Worm (Caenorhabditis elegans) whole organism, L4 larva: Measurements from ENCODE around the gene smoc-1.

ENCODE experiments used
- D1046.2 ChIP-seq: fragments of 200-800 bp; sonication (Bioruptor generic); IDR thresholded peaks from 2 replicates; pipeline ENCODE4 v1.3.6; 2022; ENCODE audit warnings: missing genetic modification characterization, missing compliant biosample characterization
- F10B5.3 ChIP-seq: sonication (generic microtip); optimal IDR thresholded peaks from 2 replicates; lab custom pipeline; 2016; ENCODE audit warnings: mild to moderate bottlenecking, missing genetic modification characterization, missing compliant biosample characterization
- F37D6.2 ChIP-seq: sonication (generic microtip); optimal IDR thresholded peaks from 2 replicates; lab custom pipeline; 2016; ENCODE audit warnings: mild to moderate bottlenecking, missing genetic modification characterization, missing compliant biosample characterization
- T26A8.4 ChIP-seq: fragments of 200-800 bp; sonication (Bioruptor generic); IDR thresholded peaks from 2 replicates; pipeline ENCODE4 v1.3.6; 2022; ENCODE audit warnings: missing genetic modification characterization, missing compliant biosample characterization
- Y48G9A.11 ChIP-seq: fragments of 200-800 bp; sonication (Bioruptor generic); IDR thresholded peaks from 2 replicates; pipeline ENCODE4 v1.3.6; 2022; ENCODE audit warnings: missing genetic modification reagents, missing genetic modification characterization, missing compliant biosample characterization
- Y5F2A.4 ChIP-seq: fragments of 200-800 bp; sonication (Bioruptor generic); optimal IDR thresholded peaks from 2 replicates; lab custom pipeline; 2018; ENCODE audit warnings: mild to moderate bottlenecking, missing genetic modification characterization, missing compliant biosample characterization
- Y75B8A.6 ChIP-seq: fragments of 200-800 bp; sonication (Bioruptor generic); IDR thresholded peaks from 2 replicates; pipeline ENCODE4 v1.3.6; 2022; ENCODE audit warnings: missing genetic modification reagents, missing genetic modification characterization, missing compliant biosample characterization
- ZK546.5 ChIP-seq, 2 experiments: sonication (generic microtip); optimal IDR thresholded peaks; 2 replicates each; lab custom pipeline; 2017; ENCODE audit warnings: missing biosample characterization in 2 of 2, missing genetic modification characterization in 2 of 2
- aha-1 ChIP-seq: fragments of 150-350 bp; peaks from one replicate; lab custom pipeline; 2014; ENCODE audit warnings: missing biosample characterization, missing genetic modification characterization
- ceh-20 ChIP-seq: fragments of 200-800 bp; sonication (Bioruptor generic); IDR thresholded peaks from 2 replicates; pipeline ENCODE4 v1.3.6; 2022; ENCODE audit warnings: missing genetic modification reagents, missing genetic modification characterization, missing compliant biosample characterization
- ceh-82 ChIP-seq: sonication (generic microtip); optimal IDR thresholded peaks from 2 replicates; lab custom pipeline; 2017; ENCODE audit warnings: missing biosample characterization, missing genetic modification characterization
- ces-1 ChIP-seq: fragments of 150-350 bp; sonication (generic microtip); optimal IDR thresholded peaks from 4 replicates; lab custom pipeline; 2014; ENCODE audit warnings: missing biosample characterization, missing genetic modification reagents, missing genetic modification characterization
- cey-2 ChIP-seq: sonication (generic microtip); optimal IDR thresholded peaks from 3 replicates; lab custom pipeline; 2017; ENCODE audit warnings: missing genetic modification characterization, mild to moderate bottlenecking, missing compliant biosample characterization, antibody characterized with exemption, borderline replicate concordance; ENCODE audit not compliant: insufficient read depth
- daf-12 ChIP-seq: fragments of 150-350 bp; optimal IDR thresholded peaks from 2 replicates; lab custom pipeline; 2014; ENCODE audit warnings: missing biosample characterization, missing genetic modification reagents, missing genetic modification characterization
- daf-16 ChIP-seq, 3 experiments: sonication (generic microtip); optimal IDR thresholded peaks; 2 replicates each; lab custom pipeline; 2016 to 2017; ENCODE audit warnings: missing genetic modification characterization in 3 of 3, missing genetic modification reagents in 3 of 3, mild to moderate bottlenecking in 2 of 3, missing compliant biosample characterization in 2 of 3, missing biosample characterization in 1 of 3, moderate library complexity in 1 of 3
- daf-8 ChIP-seq: fragments of 200-800 bp; sonication (Bioruptor generic); IDR thresholded peaks from 2 replicates; pipeline ENCODE4 v1.3.6; 2022; ENCODE audit warnings: missing genetic modification characterization, missing compliant biosample characterization
- dmd-6 ChIP-seq: fragments of 200-800 bp; sonication (Bioruptor generic); IDR thresholded peaks from 2 replicates; pipeline ENCODE4 v1.3.6; 2022; ENCODE audit warnings: missing genetic modification reagents, missing genetic modification characterization, missing compliant biosample characterization
- dmd-8 ChIP-seq: fragments of 200-800 bp; sonication (Bioruptor generic); IDR thresholded peaks from 2 replicates; pipeline ENCODE4 v1.3.6; 2022; ENCODE audit warnings: missing genetic modification characterization, missing compliant biosample characterization
- dpl-1 ChIP-seq: fragments of 150-350 bp; optimal IDR thresholded peaks from 2 replicates; lab custom pipeline; 2014; ENCODE audit warnings: missing biosample characterization, missing genetic modification reagents, missing genetic modification characterization
- duxl-1 ChIP-seq: sonication (generic microtip); optimal IDR thresholded peaks from 2 replicates; lab custom pipeline; 2016; ENCODE audit warnings: mild to moderate bottlenecking, missing genetic modification characterization, moderate library complexity, missing compliant biosample characterization; ENCODE audit not compliant: poor library complexity
- egl-27 ChIP-seq: sonication (generic microtip); optimal IDR thresholded peaks from 3 replicates; lab custom pipeline; 2017; ENCODE audit warnings: missing biosample characterization, missing genetic modification reagents, missing genetic modification characterization
- fos-1 ChIP-seq: fragments of 150-350 bp; optimal IDR thresholded peaks from 2 replicates; lab custom pipeline; 2014; ENCODE audit warnings: missing biosample characterization, missing genetic modification characterization
- gei-8 ChIP-seq: fragments of 200-800 bp; sonication (Bioruptor generic); optimal IDR thresholded peaks from 2 replicates; lab custom pipeline; 2018; ENCODE audit warnings: mild to moderate bottlenecking, missing genetic modification characterization, missing compliant biosample characterization
- hlh-11 ChIP-seq: fragments of 200-800 bp; sonication (Bioruptor generic); optimal IDR thresholded peaks from 2 replicates; lab custom pipeline; 2018; ENCODE audit warnings: mild to moderate bottlenecking, missing genetic modification characterization, missing compliant biosample characterization
- hmg-1.1 ChIP-seq: fragments of 200-800 bp; sonication (Bioruptor generic); IDR thresholded peaks from 2 replicates; pipeline ENCODE4 v1.3.6; 2022; ENCODE audit warnings: missing genetic modification reagents, missing genetic modification characterization, missing compliant biosample characterization
- lin-15B ChIP-seq: fragments of 150-350 bp; sonication (generic microtip); optimal IDR thresholded peaks from 3 replicates; lab custom pipeline; 2014; ENCODE audit warnings: missing biosample characterization, missing genetic modification characterization
- lin-39 ChIP-seq: fragments of 150-350 bp; optimal IDR thresholded peaks from 2 replicates; lab custom pipeline; 2014; ENCODE audit warnings: missing biosample characterization, missing genetic modification reagents, missing genetic modification characterization
- lsy-2 ChIP-seq, 2 experiments: fragments of 150-350 bp in 1 of 2; sonication (generic microtip) in 1 of 2; optimal IDR thresholded peaks; 2 replicates each; lab custom pipeline; 2014 to 2017; ENCODE audit warnings: missing biosample characterization in 2 of 2, missing genetic modification characterization in 2 of 2
- mdl-1 ChIP-seq, 2 experiments: fragments of 150-350 bp in 1 of 2; sonication (generic microtip) in 1 of 2; optimal IDR thresholded peaks; 2 replicates each; lab custom pipeline; 2014 to 2017; ENCODE audit warnings: missing biosample characterization in 2 of 2, missing genetic modification characterization in 2 of 2
- mep-1 ChIP-seq: fragments of 150-350 bp; sonication (generic microtip); optimal IDR thresholded peaks from 3 replicates; lab custom pipeline; 2014; ENCODE audit warnings: missing biosample characterization, missing genetic modification characterization
- mxl-2 ChIP-seq: fragments of 200-800 bp; sonication (Bioruptor generic); conservative IDR thresholded peaks from 2 replicates; pipeline ENCODE4 v1.3.6; 2022; ENCODE audit warnings: missing genetic modification reagents, missing genetic modification characterization, missing compliant biosample characterization
- mxl-3 ChIP-seq: fragments of 200-800 bp; sonication (Bioruptor generic); optimal IDR thresholded peaks from 2 replicates; lab custom pipeline; 2018; ENCODE audit warnings: mild to moderate bottlenecking, missing genetic modification characterization, missing compliant biosample characterization
- nhr-102 ChIP-seq: sonication (generic microtip); optimal IDR thresholded peaks from 2 replicates; lab custom pipeline; 2016; ENCODE audit warnings: mild to moderate bottlenecking, missing genetic modification characterization, moderate library complexity, missing compliant biosample characterization
- nhr-11 ChIP-seq: fragments of 150-350 bp; optimal IDR thresholded peaks from 2 replicates; lab custom pipeline; 2014; ENCODE audit warnings: missing biosample characterization, missing genetic modification characterization
- nhr-237 ChIP-seq: sonication (generic microtip); optimal IDR thresholded peaks from 2 replicates; lab custom pipeline; 2017; ENCODE audit warnings: missing biosample characterization, missing genetic modification characterization
- nhr-25 ChIP-seq: sonication (generic microtip); optimal IDR thresholded peaks from 2 replicates; lab custom pipeline; 2017; ENCODE audit warnings: missing genetic modification characterization, mild to moderate bottlenecking, missing compliant biosample characterization, antibody characterized with exemption, moderate library complexity, borderline replicate concordance; ENCODE audit not compliant: insufficient read depth
- nhr-77 ChIP-seq: fragments of 150-350 bp; optimal IDR thresholded peaks from 2 replicates; lab custom pipeline; 2014; ENCODE audit warnings: missing biosample characterization, missing genetic modification characterization
- pqm-1 ChIP-seq: sonication (generic microtip); optimal IDR thresholded peaks from 2 replicates; lab custom pipeline; 2017; ENCODE audit warnings: missing biosample characterization, missing genetic modification characterization
- sdz-12 ChIP-seq: fragments of 200-800 bp; sonication (Bioruptor generic); optimal IDR thresholded peaks from 2 replicates; lab custom pipeline; 2018; ENCODE audit warnings: mild to moderate bottlenecking, missing genetic modification characterization, missing compliant biosample characterization
- skn-1 ChIP-seq: fragments of 150-350 bp; optimal IDR thresholded peaks from 2 replicates; lab custom pipeline; 2014; ENCODE audit warnings: missing biosample characterization, missing genetic modification characterization
- snpc-1.2 ChIP-seq: fragments of 200-800 bp; sonication (Bioruptor generic); IDR thresholded peaks from 2 replicates; pipeline ENCODE4 v1.3.6; 2022; ENCODE audit warnings: missing genetic modification reagents, missing genetic modification characterization, missing compliant biosample characterization
- tra-1 ChIP-seq: fragments of 200-800 bp; sonication (Bioruptor generic); IDR thresholded peaks from 2 replicates; pipeline ENCODE4 v1.3.6; 2022; ENCODE audit warnings: missing genetic modification reagents, missing genetic modification characterization, missing compliant biosample characterization
- unc-130 ChIP-seq: sonication (generic microtip); optimal IDR thresholded peaks from 2 replicates; lab custom pipeline; 2016; ENCODE audit warnings: missing genetic modification reagents, missing genetic modification characterization, missing compliant biosample characterization
- unc-62 ChIP-seq, 3 experiments: fragments of 150-350 bp in 1 of 3; sonication (generic microtip); optimal IDR thresholded peaks in 2 of 3; peaks in 1 of 3; 1 replicate in 1 of 3; 2 replicates in 2 of 3; lab custom pipeline; 2014 to 2017; ENCODE audit warnings: missing biosample characterization in 3 of 3, missing genetic modification characterization in 3 of 3, missing genetic modification reagents in 3 of 3, missing genotype in 1 of 3
- zip-11 ChIP-seq: fragments of 200-800 bp; sonication (Bioruptor generic); IDR thresholded peaks from 2 replicates; pipeline ENCODE4 v1.3.6; 2022; ENCODE audit warnings: missing genetic modification characterization, missing compliant biosample characterization
- ztf-11 ChIP-seq: fragments of 150-350 bp; optimal IDR thresholded peaks from 2 replicates; lab custom pipeline; 2014; ENCODE audit warnings: missing biosample characterization, missing genetic modification characterization
- ztf-7 ChIP-seq: fragments of 150-350 bp; optimal IDR thresholded peaks from 2 replicates; lab custom pipeline; 2014; ENCODE audit warnings: missing biosample characterization, missing genetic modification characterization

smoc-1 gene

ce11 chrV:11801076-11801849, 43.8 kb downstream of the smoc-1 start (continued):
- TF ChIP-seq daf-12 (no peak), hlh-11 (tag; lab: Kevin White, UChicago) (peak; percentile 47), ZK546.5 (tag; optimal IDR thresholded peaks at IDR 0.05; lab: Kevin White, UChicago) (no peak), daf-8 (GFP tag; lab: Robert Waterston, UW) (no peak), tra-1 (GFP tag; lab: Robert Waterston, UW) (no peak), nhr-102 (no peak), ces-1 (no peak), Y5F2A.4 (GFP tag; lab: Kevin White, UChicago) (no peak), skn-1 (tag; lab: Kevin White, UChicago) (no peak), fos-1 (tag; lab: Kevin White, UChicago) (no peak), mxl-2 (GFP tag; lab: Robert Waterston, UW) (no peak), lin-39 (tag; lab: Kevin White, UChicago) (no peak), dpl-1 (GFP tag; lab: Kevin White, UChicago) (no peak), sdz-12 (no peak), cey-2 (tag; lab: Kevin White, UChicago) (no peak), egl-27 (tag; lab: Kevin White, UChicago) (no peak), ztf-11 (tag; lab: Kevin White, UChicago) (no peak), snpc-1.2 (GFP tag; lab: Robert Waterston, UW) (no peak), unc-130 (GFP tag; lab: Kevin White, UChicago) (no peak), F10B5.3 (no peak), nhr-77 (tag; lab: Kevin White, UChicago) (no peak), lin-15B (tag; lab: Kevin White, UChicago) (no peak), mxl-3 (GFP tag; lab: Kevin White, UChicago) (peak; percentile 23), D1046.2 (no peak), lsy-2 (tag; optimal IDR thresholded peaks at IDR 0.05; lab: Kevin White, UChicago) (peak; percentile 18 to 56), Y48G9A.11 (GFP tag; lab: Robert Waterston, UW) (no peak), dmd-6 (no peak)

ce11 chrV:11802508-11802907, 45.0 kb downstream of the smoc-1 start:
- no peak for TF ChIP-seq ceh-82
- TF ChIP-seq unc-62 (GFP tag; optimal IDR thresholded peaks at IDR 0.05 in 1 of 2; lab: Kevin White, UChicago) = peak in 1 of 2 experiments; percentile 95
- no peak for TF ChIP-seq unc-62 (tag; optimal IDR thresholded peaks at IDR 0.05; lab: Kevin White, UChicago)
- no peak for TF ChIP-seq F37D6.2 (tag; lab: Kevin White, UChicago)
- TF ChIP-seq nhr-25 (tag; lab: Kevin White, UChicago) = peak; percentile 86
- peak; percentile 75; the same call in 1 of the 2 replicates for TF ChIP-seq ceh-20 (GFP tag; lab: Robert Waterston, UW)
- TF ChIP-seq ztf-7 = no peak
- TF ChIP-seq daf-16 (GFP tag; optimal IDR thresholded peaks at IDR 0.05; lab: Kevin White, UChicago) = no peak
- TF ChIP-seq daf-16 (tag; optimal IDR thresholded peaks at IDR 0.05; lab: Kevin White, UChicago) = no peak
- no peak for TF ChIP-seq ztf-11 (tag; lab: Kevin White, UChicago)
- peak; percentile 94 for TF ChIP-seq cey-2 (tag; lab: Kevin White, UChicago)
- TF ChIP-seq gei-8 (GFP tag; lab: Kevin White, UChicago) = peak; percentile 86
- TF ChIP-seq mxl-3 (GFP tag; lab: Kevin White, UChicago) = peak; percentile 99
- TF ChIP-seq F10B5.3 = no peak
- TF ChIP-seq Y75B8A.6 (GFP tag; lab: Robert Waterston, UW) = no peak
- TF ChIP-seq tra-1 (GFP tag; lab: Robert Waterston, UW) = peak; percentile 61; the same call in 1 of the 2 replicates
- peak; percentile 39 for TF ChIP-seq pqm-1 (tag; lab: Kevin White, UChicago)
- TF ChIP-seq mep-1 (tag; lab: Kevin White, UChicago) = peak; percentile 48
- TF ChIP-seq duxl-1 (tag; lab: Kevin White, UChicago) = no peak
- TF ChIP-seq T26A8.4 (GFP tag; lab: Robert Waterston, UW) = peak; percentile 34; the same call in 1 of the 2 replicates
- peak; percentile 24 for TF ChIP-seq nhr-237 (tag; lab: Kevin White, UChicago)
- TF ChIP-seq nhr-11 (tag; lab: Kevin White, UChicago) = no peak
- TF ChIP-seq mdl-1 (tag; optimal IDR thresholded peaks at IDR 0.05; lab: Kevin White, UChicago) = peak; percentile 83 to 94
- TF ChIP-seq lsy-2 (tag; optimal IDR thresholded peaks at IDR 0.05; lab: Kevin White, UChicago) = peak in 1 of 2 experiments; percentile 73
- no peak for TF ChIP-seq dmd-8 (GFP tag; lab: Robert Waterston, UW)
- TF ChIP-seq zip-11 = no peak
- peak; percentile 65 for TF ChIP-seq nhr-102
- 0 out of 2 replicates have a peak, but pooled peaks have one; percentile 11 for TF ChIP-seq hmg-1.1 (GFP tag; lab: Robert Waterston, UW)
- TF ChIP-seq aha-1 (tag; lab: Kevin White, UChicago) = peak; percentile 87
- TF ChIP-seq hlh-11 (tag; lab: Kevin White, UChicago) = peak; percentile 89
